Fruit fly (Drosophila melanogaster): ENCODE measurements around the gene Prosalpha4.

Gene Prosalpha4

dm6 chrX:16275854-16276338, at the start of gene Prosalpha4, which contains the start of gene kat80:
Gene Prosalpha4 (plus strand): TSS chrX:16276270.
Gene kat80 (minus strand): TSS chrX:16276180.
- TF ChIP-seq noc (tag; optimal IDR thresholded peaks at IDR 0.05) = peak; percentile 59

- TF ChIP-seq noc (tag; optimal IDR thresholded peaks at IDR 0.05) = no peak
These were observed 44.8 kb upstream of the Prosalpha4 start for dm6 chrX:16231292-16231691.

- no peak for TF ChIP-seq noc (tag; optimal IDR thresholded peaks at IDR 0.05)
These were observed 34.1 kb upstream of the Prosalpha4 start for dm6 chrX:16241831-16242451.

- no peak for TF ChIP-seq noc (tag; optimal IDR thresholded peaks at IDR 0.05)
These were observed 32.1 kb upstream of the Prosalpha4 start for dm6 chrX:16243989-16244388.

dm6 chrX:16244731-16245130, 31.3 kb upstream of the Prosalpha4 start:
- no peak for TF ChIP-seq noc (tag; optimal IDR thresholded peaks at IDR 0.05)

dm6 chrX:16263415-16263814, 12.7 kb upstream of the Prosalpha4 start:
- TF ChIP-seq noc (tag; optimal IDR thresholded peaks at IDR 0.05) = no peak

- TF ChIP-seq noc (tag; optimal IDR thresholded peaks at IDR 0.05) = no peak
These were observed 9.6 kb upstream of the Prosalpha4 start, which contains the start of gene CG12507 for dm6 chrX:16266437-16266836. Gene CG12507 (minus strand): TSS chrX:16266537.

- TF ChIP-seq noc (tag; optimal IDR thresholded peaks at IDR 0.05) = peak; percentile 49
These were observed 5.3 kb upstream of the Prosalpha4 start, which contains the start of gene Mfe2 for dm6 chrX:16270795-16271194. Gene Mfe2 (plus strand): TSS chrX:16270951.

- no peak for TF ChIP-seq noc (tag; optimal IDR thresholded peaks at IDR 0.05)
These were observed 759 bp upstream of the Prosalpha4 start for dm6 chrX:16275168-16275853.

- no peak for TF ChIP-seq noc (tag; optimal IDR thresholded peaks at IDR 0.05)
These were observed 1.9 kb downstream of the Prosalpha4 start, which contains the start of gene eas for dm6 chrX:16277878-16278506. Gene eas (plus strand): TSS chrX:16278328.

- peak; percentile 48 for TF ChIP-seq noc (tag; optimal IDR thresholded peaks at IDR 0.05)
These were observed 2.7 kb downstream of the Prosalpha4 start for dm6 chrX:16278783-16279182.

- peak; percentile 90 for TF ChIP-seq noc (tag; optimal IDR thresholded peaks at IDR 0.05)
These were observed 3.4 kb downstream of the Prosalpha4 start for dm6 chrX:16279340-16279941.

dm6 chrX:16281305-16281704, 5.2 kb downstream of the Prosalpha4 start:
- no peak for TF ChIP-seq noc (tag; optimal IDR thresholded peaks at IDR 0.05)

dm6 chrX:16281717-16282529, 5.9 kb downstream of the Prosalpha4 start:
- peak; percentile 54 for TF ChIP-seq noc (tag; optimal IDR thresholded peaks at IDR 0.05)

dm6 chrX:16285186-16285585, 9.1 kb downstream of the Prosalpha4 start:
- peak; percentile 51 for TF ChIP-seq noc (tag; optimal IDR thresholded peaks at IDR 0.05)
